Worm (Caenorhabditis elegans) whole organism, late embryonic: ENCODE measurements around the gene srbc-16.
"Not testable (repeated sequence)": the region's sequence is repeated elsewhere in the genome, so short reads cannot be mapped to it uniquely, and the experiment has no call there.

ENCODE experiments used
- C08G9.2 ChIP-seq: sonication (generic microtip); optimal IDR thresholded peaks from 2 replicates; lab custom pipeline; 2016; ENCODE audit warnings: mild to moderate bottlenecking, missing genetic modification characterization, moderate library complexity, missing compliant biosample characterization
- K09A11.1 ChIP-seq: sonication (generic microtip); optimal IDR thresholded peaks from 2 replicates; lab custom pipeline; 2017; ENCODE audit warnings: antibody characterized with exemption, mild to moderate bottlenecking, missing genetic modification characterization, missing compliant biosample characterization; ENCODE audit not compliant: insufficient read depth
- Y22D7AL.16 ChIP-seq: sonication (generic microtip); optimal IDR thresholded peaks from 2 replicates; lab custom pipeline; 2016; ENCODE audit warnings: missing genetic modification characterization, missing compliant biosample characterization
- ahr-1 ChIP-seq: sonication (generic microtip); optimal IDR thresholded peaks from 2 replicates; lab custom pipeline; 2016; ENCODE audit warnings: missing genetic modification characterization, missing compliant biosample characterization
- ceh-18 ChIP-seq: sonication (generic microtip); optimal IDR thresholded peaks from 2 replicates; lab custom pipeline; 2016; ENCODE audit warnings: missing genetic modification characterization, missing compliant biosample characterization
- ceh-19 ChIP-seq: fragments of 200-800 bp; sonication (Bioruptor generic); optimal IDR thresholded peaks from 2 replicates; lab custom pipeline; 2018; ENCODE audit warnings: mild to moderate bottlenecking, missing genetic modification characterization, missing compliant biosample characterization
- ceh-2 ChIP-seq: sonication (generic microtip); optimal IDR thresholded peaks from 2 replicates; lab custom pipeline; 2016; ENCODE audit warnings: missing genotype, missing genetic modification characterization, missing compliant biosample characterization
- ceh-30 ChIP-seq: fragments of 150-350 bp; optimal IDR thresholded peaks from 2 replicates; lab custom pipeline; 2014; ENCODE audit warnings: missing biosample characterization, missing genetic modification characterization
- ceh-34 ChIP-seq: sonication (generic microtip); optimal IDR thresholded peaks from 2 replicates; lab custom pipeline; 2016; ENCODE audit warnings: mild to moderate bottlenecking, missing genetic modification characterization, missing compliant biosample characterization
- ceh-45 ChIP-seq: fragments of 200-800 bp; sonication (Bioruptor generic); IDR thresholded peaks from 2 replicates; pipeline ENCODE4 v1.3.6; 2022; ENCODE audit warnings: missing genetic modification reagents, missing genetic modification characterization, missing compliant biosample characterization
- ceh-6 ChIP-seq: fragments of 200-800 bp; sonication (Bioruptor generic); optimal IDR thresholded peaks from 2 replicates; lab custom pipeline; 2018; ENCODE audit warnings: mild to moderate bottlenecking, missing genetic modification characterization, missing compliant biosample characterization
- ceh-9 ChIP-seq: sonication (generic microtip); optimal IDR thresholded peaks from 2 replicates; lab custom pipeline; 2016; ENCODE audit warnings: mild to moderate bottlenecking, missing genetic modification characterization, inconsistent platforms, missing compliant biosample characterization
- dve-1 ChIP-seq: sonication (generic microtip); optimal IDR thresholded peaks from 2 replicates; lab custom pipeline; 2017; ENCODE audit warnings: antibody characterized with exemption, mild to moderate bottlenecking, missing genetic modification characterization, missing compliant biosample characterization
- ets-4 ChIP-seq: sonication (generic microtip); optimal IDR thresholded peaks from 2 replicates; lab custom pipeline; 2016; ENCODE audit warnings: missing genetic modification characterization, missing compliant biosample characterization
- fax-1 ChIP-seq: sonication (generic microtip); optimal IDR thresholded peaks from 2 replicates; lab custom pipeline; 2016; ENCODE audit warnings: missing genotype, missing genetic modification characterization, missing compliant biosample characterization
- gmeb-2 ChIP-seq: sonication (generic microtip); optimal IDR thresholded peaks from 2 replicates; lab custom pipeline; 2016; ENCODE audit warnings: missing genetic modification characterization, inconsistent platforms, missing compliant biosample characterization
- hlh-13 ChIP-seq: fragments of 200-800 bp; sonication (Bioruptor generic); optimal IDR thresholded peaks from 2 replicates; lab custom pipeline; 2018; ENCODE audit warnings: mild to moderate bottlenecking, missing genetic modification characterization, missing compliant biosample characterization
- lim-6 ChIP-seq: sonication (generic microtip); optimal IDR thresholded peaks from 2 replicates; lab custom pipeline; 2016; ENCODE audit warnings: missing genetic modification characterization, missing compliant biosample characterization
- lin-11 ChIP-seq: fragments of 200-800 bp; sonication (Bioruptor generic); optimal IDR thresholded peaks from 2 replicates; lab custom pipeline; 2018; ENCODE audit warnings: mild to moderate bottlenecking, missing genetic modification characterization, missing compliant biosample characterization
- madf-2 ChIP-seq: sonication (generic microtip); optimal IDR thresholded peaks from 2 replicates; lab custom pipeline; 2017; ENCODE audit warnings: missing genetic modification characterization, missing compliant biosample characterization
- mec-3 ChIP-seq: sonication (generic microtip); optimal IDR thresholded peaks from 2 replicates; lab custom pipeline; 2016; ENCODE audit warnings: borderline replicate concordance, missing genetic modification characterization, missing compliant biosample characterization
- nhr-11 ChIP-seq: fragments of 150-350 bp; optimal IDR thresholded peaks from 2 replicates; lab custom pipeline; 2014; ENCODE audit warnings: missing biosample characterization, missing genetic modification characterization
- nhr-232 ChIP-seq: sonication (generic microtip); optimal IDR thresholded peaks from 2 replicates; lab custom pipeline; 2016; ENCODE audit warnings: missing genetic modification characterization, missing compliant biosample characterization
- npax-4 ChIP-seq: sonication (generic microtip); optimal IDR thresholded peaks from 2 replicates; lab custom pipeline; 2016; ENCODE audit warnings: missing genetic modification characterization, missing compliant biosample characterization
- odd-2 ChIP-seq: sonication (generic microtip); optimal IDR thresholded peaks from 2 replicates; lab custom pipeline; 2017; ENCODE audit warnings: antibody characterized with exemption, mild to moderate bottlenecking, missing genetic modification characterization, missing compliant biosample characterization
- pag-3 ChIP-seq: sonication (generic microtip); optimal IDR thresholded peaks from 2 replicates; lab custom pipeline; 2016; ENCODE audit warnings: missing compliant biosample characterization, missing genetic modification characterization, borderline replicate concordance
- pax-1 ChIP-seq: fragments of 150-350 bp; optimal IDR thresholded peaks from 2 replicates; lab custom pipeline; 2014; ENCODE audit warnings: missing biosample characterization, missing genetic modification characterization
- pqm-1 ChIP-seq: sonication (generic microtip); optimal IDR thresholded peaks from 2 replicates; lab custom pipeline; 2016; ENCODE audit warnings: missing genetic modification characterization, missing compliant biosample characterization
- ref-2 ChIP-seq: sonication (generic microtip); optimal IDR thresholded peaks from 2 replicates; lab custom pipeline; 2016; ENCODE audit warnings: missing genetic modification characterization, missing compliant biosample characterization
- rnt-1 ChIP-seq: sonication (generic microtip); optimal IDR thresholded peaks from 2 replicates; lab custom pipeline; 2016; ENCODE audit warnings: missing genetic modification characterization, missing compliant biosample characterization
- sdc-2 ChIP-seq: sonication (generic microtip); optimal IDR thresholded peaks from 2 replicates; lab custom pipeline; 2016; ENCODE audit warnings: missing genotype, missing genetic modification characterization, missing compliant biosample characterization
- sox-2 ChIP-seq: fragments of 200-800 bp; sonication (Bioruptor generic); IDR thresholded peaks from 2 replicates; pipeline ENCODE4 v1.3.6; 2022; ENCODE audit warnings: missing genetic modification reagents, missing genetic modification characterization, missing compliant biosample characterization
- syd-9 ChIP-seq: sonication (generic microtip); optimal IDR thresholded peaks from 2 replicates; lab custom pipeline; 2016; ENCODE audit warnings: mild to moderate bottlenecking, missing genetic modification characterization, moderate library complexity, missing compliant biosample characterization
- ttx-3 ChIP-seq: sonication (generic microtip); optimal IDR thresholded peaks from 2 replicates; lab custom pipeline; 2016; ENCODE audit warnings: missing genetic modification reagents, missing genetic modification characterization, missing compliant biosample characterization
- unc-55 ChIP-seq: sonication (generic microtip); optimal IDR thresholded peaks from 2 replicates; lab custom pipeline; 2017; ENCODE audit warnings: missing biosample characterization, missing genetic modification reagents, missing genetic modification characterization
- unc-86 ChIP-seq: sonication (generic microtip); optimal IDR thresholded peaks from 2 replicates; lab custom pipeline; 2016; ENCODE audit warnings: missing genetic modification characterization, missing compliant biosample characterization
- zip-5 ChIP-seq: sonication (generic microtip); optimal IDR thresholded peaks from 2 replicates; lab custom pipeline; 2016; ENCODE audit warnings: missing genetic modification characterization, missing compliant biosample characterization
- ztf-16 ChIP-seq: sonication (generic microtip); optimal IDR thresholded peaks from 2 replicates; lab custom pipeline; 2017; ENCODE audit warnings: missing genetic modification characterization, missing compliant biosample characterization

The srbc-16 gene

DNA sequence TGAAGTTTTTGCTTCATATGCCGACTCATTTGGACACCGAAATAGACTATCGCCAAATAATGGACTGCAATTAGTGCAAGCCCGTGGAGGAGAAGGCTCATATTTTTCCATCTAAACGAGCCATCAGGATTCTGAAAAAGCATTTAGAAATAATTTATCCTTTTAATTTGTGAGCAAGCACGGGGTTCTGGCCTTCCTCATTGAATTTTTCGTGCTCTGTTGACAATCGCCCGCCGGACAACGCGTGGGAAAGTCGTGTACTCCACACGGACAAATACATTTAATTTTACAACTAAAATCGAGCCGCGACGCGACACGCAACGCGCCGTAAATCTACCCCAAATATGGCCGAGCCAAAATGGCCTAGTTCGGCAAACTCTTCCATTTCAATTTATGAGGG is 37.4 kb upstream of the srbc-16 start, which contains the start of gene F22F7.12:
TSS of gene F22F7.12 (minus strand) at position 101 of the 400 bp plus-strand sequence.
- TF ChIP-seq ceh-2 (tag; lab: Kevin White, UChicago); odd-2 (tag; lab: Kevin White, UChicago); sox-2 (GFP tag; lab: Robert Waterston, UW): not testable (repeated sequence)

DNA sequence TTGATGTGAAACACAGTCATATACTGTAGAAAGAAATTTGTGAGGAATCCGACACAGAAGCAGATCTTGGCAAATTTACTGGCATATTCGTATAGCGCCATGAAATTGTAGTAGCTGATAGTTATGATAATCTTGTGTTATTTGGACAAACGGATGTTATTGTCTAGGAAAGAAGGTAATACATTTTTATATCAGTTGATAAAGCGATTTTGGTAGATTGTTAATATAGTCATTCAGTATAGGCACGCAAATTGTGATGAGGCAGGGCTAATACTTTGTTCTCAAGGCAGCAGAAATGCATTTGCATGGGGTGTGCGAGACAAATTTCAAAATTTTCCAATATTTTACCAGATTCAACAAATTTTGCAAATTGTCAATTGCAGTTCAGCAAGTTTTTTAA is 35.8 kb upstream of the srbc-16 start, which contains the start of gene str-52:
TSS of gene str-52 (minus strand) at position 101 of the 400 bp plus-strand sequence.
- no peak for TF ChIP-seq fax-1 (tag; lab: Kevin White, UChicago)
- TF ChIP-seq ceh-2 (tag; lab: Kevin White, UChicago), result no peak
- no peak for TF ChIP-seq dve-1 (tag; lab: Kevin White, UChicago)
- no peak for TF ChIP-seq ahr-1 (tag; lab: Kevin White, UChicago)
- TF ChIP-seq ets-4 (tag; lab: Kevin White, UChicago), result no peak
- TF ChIP-seq ref-2 (tag; lab: Kevin White, UChicago), result no peak
- TF ChIP-seq C08G9.2 (tag; lab: Kevin White, UChicago), result no peak
- TF ChIP-seq unc-86 (tag; lab: Kevin White, UChicago), result no peak
- no peak for TF ChIP-seq hlh-13
- TF ChIP-seq rnt-1 (tag; lab: Kevin White, UChicago), result no peak
- no peak for TF ChIP-seq npax-4
- no peak for TF ChIP-seq ztf-16
- no peak for TF ChIP-seq ttx-3 (tag; lab: Kevin White, UChicago)
- no peak for TF ChIP-seq mec-3 (tag; lab: Kevin White, UChicago)
- no peak for TF ChIP-seq ceh-9 (tag; lab: Kevin White, UChicago)
- TF ChIP-seq lin-11, result no peak
- TF ChIP-seq zip-5 (tag; lab: Kevin White, UChicago), result no peak
- TF ChIP-seq unc-55 (GFP tag; lab: Kevin White, UChicago), result no peak

DNA sequence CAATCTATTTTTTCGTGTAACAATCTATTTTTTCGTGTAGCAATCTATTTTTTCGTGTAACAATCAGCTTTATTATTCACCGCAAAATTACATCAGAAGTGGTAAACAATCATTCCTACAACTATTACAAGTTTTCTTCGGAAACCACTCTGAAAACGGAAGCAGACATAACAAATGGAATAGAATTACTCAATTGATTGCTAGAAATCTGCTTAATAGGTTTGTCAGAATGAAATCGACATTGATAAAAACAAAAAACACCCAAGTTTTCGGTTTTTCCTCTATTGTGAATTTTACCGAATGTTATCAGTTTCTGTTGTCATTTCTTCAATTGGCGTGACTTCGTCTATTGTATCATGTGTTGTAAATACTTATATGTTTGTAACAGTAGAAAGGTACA is 35.0 kb upstream of the srbc-16 start, which contains the start of gene srbc-20:
TSS of gene srbc-20 (plus strand) at position 301 of the 400 bp plus-strand sequence.
- TF ChIP-seq ceh-2 (tag; lab: Kevin White, UChicago), result no peak
- no peak for TF ChIP-seq unc-86 (tag; lab: Kevin White, UChicago)
- TF ChIP-seq ceh-18 (tag; lab: Kevin White, UChicago), result no peak
- no peak for TF ChIP-seq ceh-6 (GFP tag; lab: Kevin White, UChicago)
- no peak for TF ChIP-seq ceh-9 (tag; lab: Kevin White, UChicago)
- no peak for TF ChIP-seq lim-6 (tag; lab: Kevin White, UChicago)
- TF ChIP-seq K09A11.1 (tag; lab: Kevin White, UChicago), result no peak
- TF ChIP-seq unc-55 (GFP tag; lab: Kevin White, UChicago), result no peak
- TF ChIP-seq nhr-11 (tag; lab: Kevin White, UChicago), result no peak
- no peak for TF ChIP-seq ceh-45
- TF ChIP-seq sdc-2 (tag; lab: Kevin White, UChicago), result no peak
- TF ChIP-seq ref-2 (tag; lab: Kevin White, UChicago), result no peak
- TF ChIP-seq gmeb-2, result no peak
- no peak for TF ChIP-seq ceh-19 (GFP tag; lab: Kevin White, UChicago)
- no peak for TF ChIP-seq Y22D7AL.16 (tag; lab: Kevin White, UChicago)
- no peak for TF ChIP-seq syd-9 (tag; lab: Kevin White, UChicago)
- no peak for TF ChIP-seq madf-2 (tag; lab: Kevin White, UChicago)
- TF ChIP-seq ahr-1 (tag; lab: Kevin White, UChicago), result no peak
- TF ChIP-seq nhr-232 (tag; lab: Kevin White, UChicago), result no peak
- no peak for TF ChIP-seq pqm-1

DNA sequence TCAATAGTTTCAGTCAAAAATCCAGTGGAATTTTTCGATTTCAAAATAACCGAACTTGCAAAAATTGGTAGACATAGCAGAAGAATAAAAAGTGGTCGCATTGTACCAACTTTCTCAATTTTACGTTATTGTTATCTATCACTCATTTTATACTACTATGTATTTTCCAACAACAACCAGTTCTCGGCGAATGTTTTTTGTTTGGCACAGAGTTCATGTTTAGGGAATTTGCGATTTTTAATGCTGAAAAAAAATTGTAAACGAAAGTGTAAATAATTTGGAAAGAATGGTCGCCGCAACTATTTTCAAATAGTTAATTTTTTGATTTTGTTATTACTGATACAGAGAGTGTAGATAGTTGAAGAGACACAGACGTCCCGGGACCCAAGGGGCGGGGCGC is 32.4 kb upstream of the srbc-16 start, which contains the start of gene C45H4.21:
TSS of gene C45H4.21 (minus strand) at position 101 of the 400 bp plus-strand sequence.
- TF ChIP-seq pag-3 (tag; lab: Kevin White, UChicago) (no peak), syd-9 (tag; lab: Kevin White, UChicago) (no peak), ceh-34 (tag; lab: Kevin White, UChicago) (no peak), ets-4 (tag; lab: Kevin White, UChicago) (no peak), sox-2 (GFP tag; lab: Robert Waterston, UW) (no peak), pax-1 (tag; lab: Kevin White, UChicago) (no peak), ceh-30 (tag; lab: Kevin White, UChicago) (no peak)
